Worm (Caenorhabditis elegans) whole organism, L1 larva: Measurements from ENCODE around the gene F11D5.7.

Experiments used
- C16A3.4 ChIP-seq: fragments of 150-350 bp; optimal IDR thresholded peaks from 2 replicates; lab custom pipeline; 2014; ENCODE audit warnings: missing biosample characterization, missing genetic modification characterization
- aha-1 ChIP-seq: fragments of 150-350 bp; optimal IDR thresholded peaks from 2 replicates; lab custom pipeline; 2014; ENCODE audit warnings: missing biosample characterization, missing genetic modification characterization
- aly-2 ChIP-seq: fragments of 150-350 bp; optimal IDR thresholded peaks from 2 replicates; lab custom pipeline; 2014; ENCODE audit warnings: missing biosample characterization, missing genetic modification characterization
- ama-1 ChIP-seq: fragments of 150-350 bp; optimal IDR thresholded peaks from 2 replicates; lab custom pipeline; 2014
- blmp-1 ChIP-seq: fragments of 150-350 bp; optimal IDR thresholded peaks from 2 replicates; lab custom pipeline; 2014; ENCODE audit warnings: missing biosample characterization, missing genetic modification characterization
- ceh-8 ChIP-seq: fragments of 200-800 bp; sonication (Bioruptor generic); optimal IDR thresholded peaks from 2 replicates; lab custom pipeline; 2018; ENCODE audit warnings: mild to moderate bottlenecking, missing genetic modification characterization, moderate library complexity, missing compliant biosample characterization
- ceh-82 ChIP-seq, 3 experiments: fragments of 150-350 bp in 1 of 3; sonication (generic microtip) in 2 of 3; optimal IDR thresholded peaks; 2 replicates each; lab custom pipeline; 2014 to 2017; ENCODE audit warnings: missing biosample characterization in 3 of 3, missing genetic modification characterization in 3 of 3
- ceh-88 ChIP-seq: fragments of 200-800 bp; sonication (Bioruptor generic); IDR thresholded peaks from 2 replicates; pipeline ENCODE4 v1.3.6; 2022; ENCODE audit warnings: missing genetic modification characterization, missing compliant biosample characterization
- ceh-90 ChIP-seq: sonication (generic microtip); optimal IDR thresholded peaks from 2 replicates; lab custom pipeline; 2016; ENCODE audit warnings: missing genetic modification characterization, missing compliant biosample characterization
- ces-1 ChIP-seq: fragments of 150-350 bp; optimal IDR thresholded peaks from 2 replicates; lab custom pipeline; 2014; ENCODE audit warnings: missing biosample characterization, missing genetic modification reagents, missing genetic modification characterization
- dsc-1 ChIP-seq: sonication (generic microtip); optimal IDR thresholded peaks from 2 replicates; lab custom pipeline; 2016; ENCODE audit warnings: mild to moderate bottlenecking, missing genetic modification characterization, missing compliant biosample characterization
- egl-13 ChIP-seq: sonication (generic microtip); optimal IDR thresholded peaks from 2 replicates; lab custom pipeline; 2016; ENCODE audit warnings: missing genotype, missing genetic modification reagents, missing genetic modification characterization, missing compliant biosample characterization
- egl-27 ChIP-seq, 2 experiments: fragments of 150-350 bp in 1 of 2; sonication (generic microtip); optimal IDR thresholded peaks; 3 replicates each; lab custom pipeline; 2017 to 2018; ENCODE audit warnings: missing biosample characterization in 2 of 2, missing genetic modification characterization in 2 of 2, missing genetic modification reagents in 2 of 2
- elt-2 ChIP-seq: sonication (generic microtip); optimal IDR thresholded peaks from 2 replicates; lab custom pipeline; 2016; ENCODE audit warnings: missing genetic modification characterization, mild to moderate bottlenecking, inconsistent platforms, missing compliant biosample characterization, missing genetic modification reagents
- ets-5 ChIP-seq: fragments of 200-800 bp; sonication (Bioruptor generic); IDR thresholded peaks from 2 replicates; pipeline ENCODE4 v1.3.6; 2022; ENCODE audit warnings: missing genetic modification characterization, missing compliant biosample characterization
- fkh-8 ChIP-seq: sonication (generic microtip); optimal IDR thresholded peaks from 2 replicates; lab custom pipeline; 2016; ENCODE audit warnings: mild to moderate bottlenecking, missing genetic modification characterization, missing compliant biosample characterization
- fos-1 ChIP-seq: fragments of 150-350 bp; optimal IDR thresholded peaks from 2 replicates; lab custom pipeline; 2014; ENCODE audit warnings: missing biosample characterization, missing genetic modification characterization
- lin-15B ChIP-seq: fragments of 150-350 bp; sonication (generic microtip); optimal IDR thresholded peaks from 3 replicates; lab custom pipeline; 2014; ENCODE audit warnings: missing biosample characterization, missing genetic modification characterization
- lin-39 ChIP-seq: fragments of 150-350 bp; optimal IDR thresholded peaks from 2 replicates; lab custom pipeline; 2014; ENCODE audit warnings: missing biosample characterization, missing genetic modification reagents, missing genetic modification characterization
- mdl-1 ChIP-seq, 2 experiments: fragments of 150-350 bp; optimal IDR thresholded peaks; 2 replicates each; lab custom pipeline; 2014 to 2017; ENCODE audit warnings: missing biosample characterization in 2 of 2, missing genetic modification characterization in 2 of 2, inconsistent platforms in 1 of 2
- nhr-47 ChIP-seq: sonication (generic microtip); optimal IDR thresholded peaks from 2 replicates; lab custom pipeline; 2016; ENCODE audit warnings: mild to moderate bottlenecking, missing genetic modification characterization, moderate library complexity, missing compliant biosample characterization
- nhr-71 ChIP-seq: sonication (generic microtip); optimal IDR thresholded peaks from 2 replicates; lab custom pipeline; 2016; ENCODE audit warnings: mild to moderate bottlenecking, missing genetic modification characterization, moderate library complexity, missing compliant biosample characterization
- nhr-76 ChIP-seq: sonication (generic microtip); optimal IDR thresholded peaks from 2 replicates; lab custom pipeline; 2017; ENCODE audit warnings: missing biosample characterization, missing genetic modification characterization
- nhr-77 ChIP-seq: fragments of 150-350 bp; optimal IDR thresholded peaks from 2 replicates; lab custom pipeline; 2014; ENCODE audit warnings: missing biosample characterization, missing genetic modification characterization
- pax-3 ChIP-seq: fragments of 200-800 bp; sonication (Bioruptor generic); optimal IDR thresholded peaks from 2 replicates; lab custom pipeline; 2018; ENCODE audit warnings: mild to moderate bottlenecking, missing genetic modification characterization, moderate library complexity, missing compliant biosample characterization
- skn-1 ChIP-seq: fragments of 150-350 bp; optimal IDR thresholded peaks from 2 replicates; lab custom pipeline; 2014; ENCODE audit warnings: missing biosample characterization, missing genetic modification characterization
- snpc-4 ChIP-seq: fragments of 150-350 bp; optimal IDR thresholded peaks from 2 replicates; lab custom pipeline; 2014; ENCODE audit warnings: missing biosample characterization, missing genetic modification characterization
- sox-4 ChIP-seq: sonication (generic microtip); optimal IDR thresholded peaks from 2 replicates; lab custom pipeline; 2016; ENCODE audit warnings: missing genetic modification characterization, missing compliant biosample characterization
- sptf-1 ChIP-seq: fragments of 150-350 bp; optimal IDR thresholded peaks from 2 replicates; lab custom pipeline; 2014; ENCODE audit warnings: missing biosample characterization, missing genetic modification characterization
- sup-37 ChIP-seq: fragments of 200-800 bp; sonication (Bioruptor generic); optimal IDR thresholded peaks from 2 replicates; lab custom pipeline; 2018; ENCODE audit warnings: mild to moderate bottlenecking, missing genetic modification characterization, missing compliant biosample characterization
- unc-130 ChIP-seq: fragments of 150-350 bp; optimal IDR thresholded peaks from 2 replicates; lab custom pipeline; 2017; ENCODE audit warnings: missing biosample characterization, missing genetic modification characterization, inconsistent platforms
- unc-62 ChIP-seq: fragments of 150-350 bp; optimal IDR thresholded peaks from 2 replicates; lab custom pipeline; 2014; ENCODE audit warnings: missing biosample characterization, missing genetic modification reagents, missing genetic modification characterization
- unc-86 ChIP-seq: sonication (generic microtip); optimal IDR thresholded peaks from 2 replicates; lab custom pipeline; 2016; ENCODE audit warnings: missing genetic modification characterization, missing compliant biosample characterization
- unc-98 ChIP-seq: fragments of 200-800 bp; sonication (Bioruptor generic); IDR thresholded peaks from 2 replicates; pipeline ENCODE4 v1.3.6; 2022; ENCODE audit warnings: missing genetic modification characterization, missing compliant biosample characterization
- vab-15 ChIP-seq: sonication (generic microtip); optimal IDR thresholded peaks from 2 replicates; lab custom pipeline; 2017; ENCODE audit warnings: missing genotype, mild to moderate bottlenecking, missing genetic modification characterization, missing compliant biosample characterization
- zag-1 ChIP-seq: fragments of 150-350 bp; optimal IDR thresholded peaks from 2 replicates; lab custom pipeline; 2014; ENCODE audit warnings: missing biosample characterization, missing genetic modification characterization
- zip-4 ChIP-seq: fragments of 200-800 bp; sonication (Bioruptor generic); optimal IDR thresholded peaks from 2 replicates; lab custom pipeline; 2018; ENCODE audit warnings: mild to moderate bottlenecking, missing genetic modification characterization, moderate library complexity, missing compliant biosample characterization
- ztf-4 ChIP-seq: fragments of 150-350 bp; optimal IDR thresholded peaks from 2 replicates; lab custom pipeline; 2014; ENCODE audit warnings: missing biosample characterization, missing genetic modification characterization

F11D5.7 gene

ce11 chrX:3272580-3272979 is 31.6 kb upstream of the F11D5.7 start, which contains the start of gene K09C4.7:
Gene K09C4.7 (plus strand): TSS chrX:3272880.
- TF ChIP-seq vab-15 (tag; lab: Kevin White, UChicago) (no peak), ceh-8 (GFP tag; lab: Kevin White, UChicago) (no peak), elt-2 (tag; lab: Kevin White, UChicago) (no peak), egl-27 (tag; optimal IDR thresholded peaks at IDR 0.05; lab: Kevin White, UChicago) (no peak), unc-86 (tag; lab: Kevin White, UChicago) (no peak), ceh-90 (tag; lab: Kevin White, UChicago) (no peak), dsc-1 (tag; lab: Kevin White, UChicago) (no peak), egl-13 (tag; lab: Kevin White, UChicago) (no peak), snpc-4 (tag; lab: Kevin White, UChicago) (no peak), fos-1 (tag; lab: Kevin White, UChicago) (no peak), C16A3.4 (tag; lab: Kevin White, UChicago) (no peak), fkh-8 (tag; lab: Kevin White, UChicago) (no peak), unc-62 (no peak), ztf-4 (tag; lab: Kevin White, UChicago) (no peak), sptf-1 (tag; lab: Kevin White, UChicago) (no peak), lin-39 (tag; lab: Kevin White, UChicago) (no peak), nhr-77 (tag; lab: Kevin White, UChicago) (no peak), ets-5 (no peak), sox-4 (no peak), ceh-82 (tag; optimal IDR thresholded peaks at IDR 0.05; lab: Kevin White, UChicago) (no peak)

- TF ChIP-seq blmp-1 (tag; lab: Kevin White, UChicago) (no peak), sup-37 (GFP tag; lab: Kevin White, UChicago) (no peak), lin-15B (tag; lab: Kevin White, UChicago) (no peak), ama-1 (no peak), nhr-47 (tag; lab: Kevin White, UChicago) (no peak), nhr-76 (tag; lab: Kevin White, UChicago) (no peak), ets-5 (no peak), unc-130 (tag; lab: Kevin White, UChicago) (no peak), zag-1 (tag; lab: Kevin White, UChicago) (no peak), mdl-1 (tag; optimal IDR thresholded peaks at IDR 0.05; lab: Kevin White, UChicago) (no peak), unc-98 (GFP tag; lab: Robert Waterston, UW) (no peak), skn-1 (tag; lab: Kevin White, UChicago) (no peak)
- TF ChIP-seq, all 84 proteins: peak for 0
Measured at ce11 chrX:3280130-3280529, 24.0 kb upstream of the F11D5.7 start, which contains the start of gene K09C4.10. Gene K09C4.10 (minus strand): TSS chrX:3280230.

ce11 chrX:3282306-3282705 is 21.9 kb upstream of the F11D5.7 start, which contains the start of gene K09C4.5:
Gene K09C4.5 (plus strand): TSS chrX:3282631.
- no peak for TF ChIP-seq sox-4
- TF ChIP-seq elt-2 (tag; lab: Kevin White, UChicago), result peak; percentile 26

- no peak for TF ChIP-seq aly-2
- TF ChIP-seq ceh-88, result no peak
- TF ChIP-seq elt-2 (tag; lab: Kevin White, UChicago), result peak; percentile 67
- no peak for TF ChIP-seq pax-3 (tag; lab: Kevin White, UChicago)
- no peak for TF ChIP-seq ces-1 (GFP tag; lab: Kevin White, UChicago)
- no peak for TF ChIP-seq lin-15B (tag; lab: Kevin White, UChicago)
- TF ChIP-seq zip-4 (GFP tag; lab: Kevin White, UChicago), result no peak
- no peak for TF ChIP-seq aha-1 (tag; lab: Kevin White, UChicago)
- TF ChIP-seq nhr-71 (tag; lab: Kevin White, UChicago), result peak; percentile 10
Measured at ce11 chrX:3283189-3283588, 21.0 kb upstream of the F11D5.7 start.
